Fruit fly (Drosophila melanogaster) whole organism, adult: Measurements from ENCODE around the gene CG5746.

Source experiments
- CG11617 ChIP-seq: fragments of 200-800 bp; sonication (Bioruptor generic); optimal IDR thresholded peaks from 2 replicates; lab custom pipeline; 2017; ENCODE audit warnings: mild to moderate bottlenecking, missing biosample characterization, missing genetic modification reagents, missing genetic modification characterization
- CG7045 ChIP-seq: fragments of 200-800 bp; sonication (Bioruptor generic); optimal IDR thresholded peaks from 2 replicates; lab custom pipeline; 2017; ENCODE audit warnings: missing biosample characterization, mild to moderate bottlenecking, missing genetic modification characterization
- Clk ChIP-seq: fragments of 200-800 bp; sonication (Bioruptor generic); optimal IDR thresholded peaks from 2 replicates; lab custom pipeline; 2017; ENCODE audit warnings: missing biosample characterization, missing genetic modification characterization
- Crg-1 ChIP-seq: fragments of 200-800 bp; sonication (Bioruptor generic); optimal IDR thresholded peaks from 2 replicates; lab custom pipeline; 2016; ENCODE audit warnings: missing biosample characterization, missing genetic modification characterization
- Hr96 ChIP-seq: fragments of 200-800 bp; sonication (Bioruptor generic); optimal IDR thresholded peaks from 2 replicates; lab custom pipeline; 2016; ENCODE audit warnings: missing biosample characterization, missing genetic modification characterization
- Mnt ChIP-seq: fragments of 200-800 bp; sonication (Bioruptor generic); optimal IDR thresholded peaks from 2 replicates; lab custom pipeline; 2016; ENCODE audit warnings: missing biosample characterization, mild to moderate bottlenecking, missing genetic modification characterization
- cnc ChIP-seq, 2 experiments: fragments of >200 bp; optimal IDR thresholded peaks; 2 replicates each; lab custom pipeline; 2017
- kay ChIP-seq: fragments of 200-800 bp; sonication (Bioruptor generic); peaks from one replicate; lab custom pipeline; 2016; ENCODE audit warnings: missing biosample characterization, missing genetic modification characterization, borderline replicate concordance
- ovo ChIP-seq: fragments of 200-800 bp; sonication (Bioruptor generic); optimal IDR thresholded peaks from 2 replicates; lab custom pipeline; 2016; ENCODE audit warnings: missing biosample characterization, missing genetic modification characterization
- pad ChIP-seq: fragments of 200-800 bp; sonication (Bioruptor generic); optimal IDR thresholded peaks from 3 replicates; lab custom pipeline; 2017; ENCODE audit warnings: missing biosample characterization, missing genetic modification characterization, mild to moderate bottlenecking, moderate library complexity, missing genetic modification reagents
- tj ChIP-seq: fragments of 200-800 bp; sonication (Bioruptor generic); optimal IDR thresholded peaks from 3 replicates; lab custom pipeline; 2017; ENCODE audit warnings: missing biosample characterization, mild to moderate bottlenecking, missing genetic modification characterization, moderate library complexity

dm6 chr3R:24336622-24337021 lies 12.0 kb downstream of the CG5746 start, which contains the start of gene CG6432:
- no peak for TF ChIP-seq kay (GFP tag; lab: Kevin White, UChicago)
- no peak for TF ChIP-seq Mnt
- no peak for TF ChIP-seq ovo (GFP tag; lab: Kevin White, UChicago)
- no peak for TF ChIP-seq Clk (GFP tag; lab: Kevin White, UChicago)
- no peak for TF ChIP-seq Hr96 (GFP tag; lab: Kevin White, UChicago)
- TF ChIP-seq CG7045 (GFP tag; lab: Kevin White, UChicago): no peak
- TF ChIP-seq CG11617 (GFP tag; lab: Kevin White, UChicago): no peak
- no peak for TF ChIP-seq Crg-1 (GFP tag; lab: Kevin White, UChicago)
- TF ChIP-seq pad (GFP tag; lab: Kevin White, UChicago): no peak
- no peak for TF ChIP-seq tj (GFP tag; lab: Kevin White, UChicago)
- TF ChIP-seq cnc (optimal IDR thresholded peaks at IDR 0.05; lab: Kevin White, UChicago): no peak
